Fruit fly (Drosophila melanogaster): ENCODE results near the gene CG10853.
A peak's percentile ranks its signal among the peaks of the same experiment; 100 is the strongest.

The CG10853 gene

dm6 chr3L:3898978-3899377 is 48.7 kb upstream of the CG10853 start, which contains the start of gene Ccz1 (continued):
- TF ChIP-seq CG9932 (GFP tag; IDR thresholded peaks at IDR 0.05) (no peak), CG5953 (GFP tag; IDR thresholded peaks at IDR 0.05) (no peak), grn (GFP tag; optimal IDR thresholded peaks at IDR 0.05) (peak; percentile 52), Neu2 (GFP tag; optimal IDR thresholded peaks at IDR 0.05; ENCODE audit: borderline replicate concordance) (no peak), CG34376 (GFP tag; optimal IDR thresholded peaks at IDR 0.05) (peak; percentile 57), esg (GFP tag; conservative IDR thresholded peaks at IDR 0.05) (no peak), CG14860 (GFP tag; IDR thresholded peaks at IDR 0.05; ENCODE audit: partially characterized antibody) (no peak), CG2202 (tag; optimal IDR thresholded peaks at IDR 0.05) (peak; percentile 46), BEAF-32 (GFP tag; optimal IDR thresholded peaks at IDR 0.05) (peak; percentile 28), CG17802 (tag; optimal IDR thresholded peaks at IDR 0.05) (peak; percentile 32), CG30020 (tag; optimal IDR thresholded peaks at IDR 0.05) (peak; percentile 51), so (GFP tag; IDR thresholded peaks at IDR 0.05) (no peak), Mes4 (GFP tag; optimal IDR thresholded peaks at IDR 0.05) (peak; percentile 66), CG10959 (GFP tag; IDR thresholded peaks at IDR 0.05) (no peak), CG15011 (GFP tag; optimal IDR thresholded peaks at IDR 0.05) (peak; percentile 56), E2f2 (GFP tag; IDR thresholded peaks at IDR 0.05) (no peak), shn (GFP tag; optimal IDR thresholded peaks at IDR 0.05) (peak; percentile 66), CG6813 (GFP tag; optimal IDR thresholded peaks at IDR 0.05) (peak; percentile 37), CG12769 (tag; optimal IDR thresholded peaks at IDR 0.05) (peak; percentile 70), Dip2 (GFP tag; IDR thresholded peaks at IDR 0.05) (no peak), z (GFP tag; IDR thresholded peaks at IDR 0.05) (no peak), insv (GFP tag; optimal IDR thresholded peaks at IDR 0.05) (peak in 1 of 2 experiments; percentile 57), gfzf (GFP tag; optimal IDR thresholded peaks at IDR 0.05) (peak; percentile 87), caup (GFP tag; optimal IDR thresholded peaks at IDR 0.05; ENCODE audit: severe bottlenecking) (peak; percentile 66), chm (GFP tag; IDR thresholded peaks at IDR 0.05) (no peak), H2.0 (GFP tag; IDR thresholded peaks at IDR 0.05) (no peak), CG7372 (GFP tag; IDR thresholded peaks at IDR 0.05) (no peak), Xbp1 (GFP tag; optimal IDR thresholded peaks at IDR 0.05) (peak; percentile 51), CG2889 (GFP tag; IDR thresholded peaks at IDR 0.05) (no peak), CG10654 (GFP tag; optimal IDR thresholded peaks at IDR 0.05) (peak; percentile 68), sob (GFP tag; IDR thresholded peaks at IDR 0.05) (no peak), bsh (GFP tag; optimal IDR thresholded peaks at IDR 0.05) (peak in 1 of 2 experiments; percentile 72), CG8290 (GFP tag; optimal IDR thresholded peaks at IDR 0.05) (peak; percentile 67), CG8290 (tag; optimal IDR thresholded peaks at IDR 0.05) (peak; percentile 56 to 82), mirr (GFP tag; optimal IDR thresholded peaks at IDR 0.05) (peak; percentile 28), CG14667 (GFP tag; IDR thresholded peaks at IDR 0.05) (no peak), CG4282 (GFP tag; optimal IDR thresholded peaks at IDR 0.05) (peak; percentile 21), Stat92E (GFP tag; optimal IDR thresholded peaks at IDR 0.05) (no peak), rib (GFP tag; IDR thresholded peaks at IDR 0.05) (no peak), Bdp1 (GFP tag; optimal IDR thresholded peaks at IDR 0.05) (peak; percentile 75), luna (GFP tag; optimal IDR thresholded peaks at IDR 0.05) (peak; percentile 41), sens (GFP tag) (peak; percentile 90), CG12155 (GFP tag; optimal IDR thresholded peaks at IDR 0.05) (peak; percentile 48), trh (GFP tag; optimal IDR thresholded peaks at IDR 0.05) (peak; percentile 63), BtbVII (GFP tag; optimal IDR thresholded peaks at IDR 0.05) (no peak), CG9437 (GFP tag; optimal IDR thresholded peaks at IDR 0.05) (peak; percentile 11), sug (tag; optimal IDR thresholded peaks at IDR 0.05) (peak; percentile 52), bcd (GFP tag; optimal IDR thresholded peaks at IDR 0.05) (peak; percentile 71), hkb (optimal IDR thresholded peaks at IDR 0.05) (no peak), hkb (GFP tag; IDR thresholded peaks at IDR 0.05) (no peak), mld (GFP tag; IDR thresholded peaks at IDR 0.05; ENCODE audit: partially characterized antibody) (no peak), danr (GFP tag; IDR thresholded peaks at IDR 0.05) (no peak)
